Worm (Caenorhabditis elegans): ENCODE results near the gene srh-239.

- no peak for TF ChIP-seq elt-4 (tag; optimal IDR thresholded peaks at IDR 0.05)
- no peak for TF ChIP-seq sox-4 (tag; optimal IDR thresholded peaks at IDR 0.05)
- no peak for TF ChIP-seq npax-4 (tag; optimal IDR thresholded peaks at IDR 0.05)
Observed at ce11 chrV:15448865-15449264, 3.3 kb downstream of the srh-239 start, which contains the start of gene T26H5.14.

Data from whole organism, late embryonic.